Worm (Caenorhabditis elegans) whole organism, mixed stage, embryonic: ENCODE data around the gene F35E8.6.

Experiments used
- M03D4.4 ChIP-seq: sonication (generic microtip); optimal IDR thresholded peaks from 2 replicates; lab custom pipeline; 2017; ENCODE audit warnings: mild to moderate bottlenecking, missing genetic modification characterization, missing compliant biosample characterization
- bed-3 ChIP-seq: fragments of 200-800 bp; sonication (Bioruptor generic); optimal IDR thresholded peaks from 3 replicates; lab custom pipeline; 2018; ENCODE audit warnings: mild to moderate bottlenecking, missing genetic modification characterization, moderate library complexity, missing compliant biosample characterization
- blmp-1 ChIP-seq: fragments of 150-350 bp; optimal IDR thresholded peaks from 2 replicates; lab custom pipeline; 2014; ENCODE audit warnings: missing biosample characterization, missing genetic modification characterization
- ceh-39 ChIP-seq: fragments of 150-350 bp; optimal IDR thresholded peaks from 2 replicates; lab custom pipeline; 2014; ENCODE audit warnings: missing biosample characterization, missing genetic modification characterization
- ceh-83 ChIP-seq: fragments of 200-800 bp; sonication (Bioruptor generic); optimal IDR thresholded peaks from 2 replicates; lab custom pipeline; 2018; ENCODE audit warnings: mild to moderate bottlenecking, missing genetic modification characterization, missing compliant biosample characterization
- ces-1 ChIP-seq: fragments of 150-350 bp; optimal IDR thresholded peaks from 2 replicates; lab custom pipeline; 2014; ENCODE audit warnings: missing biosample characterization, missing genetic modification reagents, missing genetic modification characterization
- cnd-1 ChIP-seq: fragments of 200-800 bp; sonication (Bioruptor generic); optimal IDR thresholded peaks from 2 replicates; lab custom pipeline; 2018; ENCODE audit warnings: mild to moderate bottlenecking, missing genetic modification characterization, missing compliant biosample characterization
- drap-1 ChIP-seq: fragments of 200-800 bp; sonication (Bioruptor generic); optimal IDR thresholded peaks from 3 replicates; lab custom pipeline; 2018; ENCODE audit warnings: mild to moderate bottlenecking, missing genetic modification characterization, missing compliant biosample characterization
- elt-1 ChIP-seq: sonication (generic microtip); optimal IDR thresholded peaks from 2 replicates; lab custom pipeline; 2017; ENCODE audit warnings: missing genetic modification characterization, mild to moderate bottlenecking, missing compliant biosample characterization, antibody characterized with exemption, moderate library complexity, borderline replicate concordance; ENCODE audit not compliant: insufficient read depth
- elt-3 ChIP-seq: fragments of 150-350 bp; optimal IDR thresholded peaks from 2 replicates; lab custom pipeline; 2014; ENCODE audit warnings: missing biosample characterization, missing genetic modification characterization
- flh-1 ChIP-seq: fragments of 200-800 bp; sonication (Bioruptor generic); optimal IDR thresholded peaks from 2 replicates; lab custom pipeline; 2018; ENCODE audit warnings: mild to moderate bottlenecking, missing genetic modification characterization, moderate library complexity, missing compliant biosample characterization
- ham-2 ChIP-seq: fragments of 200-800 bp; sonication (Bioruptor generic); optimal IDR thresholded peaks from 2 replicates; lab custom pipeline; 2018; ENCODE audit warnings: mild to moderate bottlenecking, missing genetic modification characterization, missing compliant biosample characterization
- hlh-1 ChIP-seq: fragments of 150-350 bp; optimal IDR thresholded peaks from 2 replicates; lab custom pipeline; 2014; ENCODE audit warnings: missing biosample characterization, missing genetic modification reagents, missing genetic modification characterization
- lin-13 ChIP-seq: fragments of 150-350 bp; optimal IDR thresholded peaks from 2 replicates; lab custom pipeline; 2014; ENCODE audit warnings: missing biosample characterization, missing genetic modification characterization
- lin-32 ChIP-seq: fragments of 200-800 bp; sonication (Bioruptor generic); optimal IDR thresholded peaks from 2 replicates; lab custom pipeline; 2018; ENCODE audit warnings: mild to moderate bottlenecking, missing genetic modification characterization, missing compliant biosample characterization
- lsy-2 ChIP-seq: fragments of 150-350 bp; optimal IDR thresholded peaks from 2 replicates; lab custom pipeline; 2014; ENCODE audit warnings: missing biosample characterization, missing genetic modification characterization
- mab-5 ChIP-seq: fragments of 150-350 bp; optimal IDR thresholded peaks from 2 replicates; lab custom pipeline; 2014; ENCODE audit warnings: missing biosample characterization, missing genetic modification characterization
- nhr-12 ChIP-seq: fragments of 150-350 bp; optimal IDR thresholded peaks from 2 replicates; lab custom pipeline; 2014; ENCODE audit warnings: missing biosample characterization, missing genetic modification characterization
- nhr-2 ChIP-seq: fragments of 150-350 bp; optimal IDR thresholded peaks from 2 replicates; lab custom pipeline; 2014; ENCODE audit warnings: missing biosample characterization, missing genetic modification characterization
- nhr-237 ChIP-seq: fragments of 150-350 bp; optimal IDR thresholded peaks from 2 replicates; lab custom pipeline; 2014; ENCODE audit warnings: missing biosample characterization, missing genetic modification characterization
- nhr-28 ChIP-seq: fragments of 150-350 bp; optimal IDR thresholded peaks from 2 replicates; lab custom pipeline; 2014; ENCODE audit warnings: missing biosample characterization, missing genetic modification characterization
- nhr-76 ChIP-seq: sonication (generic microtip); optimal IDR thresholded peaks from 2 replicates; lab custom pipeline; 2017; ENCODE audit warnings: missing biosample characterization, missing genetic modification characterization
- pha-4 ChIP-seq: fragments of 150-350 bp; optimal IDR thresholded peaks from 2 replicates; lab custom pipeline; 2018; ENCODE audit warnings: missing biosample characterization, missing genetic modification reagents, missing genetic modification characterization
- sem-2 ChIP-seq: fragments of 200-800 bp; sonication (Bioruptor generic); optimal IDR thresholded peaks from 2 replicates; lab custom pipeline; 2018; ENCODE audit warnings: mild to moderate bottlenecking, missing genetic modification characterization, missing compliant biosample characterization
- snpc-4 ChIP-seq: fragments of 150-350 bp; optimal IDR thresholded peaks from 2 replicates; lab custom pipeline; 2014; ENCODE audit warnings: missing biosample characterization, missing genetic modification characterization
- sptf-1 ChIP-seq: sonication (generic microtip); optimal IDR thresholded peaks from 2 replicates; lab custom pipeline; 2017; ENCODE audit warnings: mild to moderate bottlenecking, missing genetic modification characterization, moderate library complexity, missing compliant biosample characterization
- unc-120 ChIP-seq: sonication (generic microtip); optimal IDR thresholded peaks from 2 replicates; lab custom pipeline; 2017; ENCODE audit warnings: missing genetic modification characterization, missing compliant biosample characterization; ENCODE audit not compliant: poor library complexity, severe bottlenecking
- unc-39 ChIP-seq: fragments of 150-350 bp; optimal IDR thresholded peaks from 2 replicates; lab custom pipeline; 2014; ENCODE audit warnings: missing biosample characterization, missing genetic modification characterization
- unc-62 ChIP-seq: fragments of 150-350 bp; optimal IDR thresholded peaks from 2 replicates; lab custom pipeline; 2014; ENCODE audit warnings: missing biosample characterization, missing genetic modification reagents, missing genetic modification characterization
- zip-8 ChIP-seq: fragments of 150-350 bp; optimal IDR thresholded peaks from 2 replicates; lab custom pipeline; 2014; ENCODE audit warnings: missing biosample characterization, missing genetic modification characterization
- ztf-11 ChIP-seq: fragments of 150-350 bp; optimal IDR thresholded peaks from 2 replicates; lab custom pipeline; 2014; ENCODE audit warnings: missing biosample characterization, missing genetic modification characterization

F35E8.6 gene

ce11 chrV:15911848-15912247, at the start of gene F35E8.6:
Gene F35E8.6 (plus strand): TSS chrV:15912148.
- TF ChIP-seq M03D4.4 (tag; lab: Kevin White, UChicago) (no peak), nhr-28 (tag; lab: Kevin White, UChicago) (no peak)

DNA sequence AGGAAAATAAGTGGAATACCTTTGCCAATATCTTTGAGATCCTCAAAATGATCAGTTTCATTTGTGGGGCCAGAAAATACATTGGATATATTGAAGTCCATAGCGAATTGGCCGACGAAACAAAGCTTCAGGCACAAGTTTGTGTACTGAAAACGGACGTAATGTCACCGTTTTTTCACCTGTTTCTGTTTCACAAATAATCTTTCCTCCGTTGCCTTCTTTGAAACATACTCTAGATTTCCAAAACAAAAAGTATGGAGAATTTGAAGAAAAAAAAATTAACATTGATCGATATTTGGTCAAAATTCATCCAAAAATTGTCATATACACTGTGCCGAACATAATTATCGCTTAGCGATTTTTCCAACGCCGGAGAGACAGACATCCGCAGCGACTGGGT, 49.3 kb upstream of the F35E8.6 start, which contains the start of gene srz-12:
TSS of gene srz-12 (minus strand) at position 101 of the 400 bp plus-strand sequence.
- TF ChIP-seq sptf-1 (tag; lab: Kevin White, UChicago) (no peak), snpc-4 (tag; lab: Kevin White, UChicago) (no peak), nhr-237 (no peak), sem-2 (GFP tag; lab: Kevin White, UChicago) (no peak), zip-8 (tag; lab: Kevin White, UChicago) (no peak), ztf-11 (tag; lab: Kevin White, UChicago) (no peak), lsy-2 (tag; lab: Kevin White, UChicago) (no peak)

ce11 chrV:15863042-15863441, 48.9 kb upstream of the F35E8.6 start, which contains the start of gene srh-299:
Gene srh-299 (plus strand): TSS chrV:15863342.
- TF ChIP-seq lin-32 (GFP tag; lab: Kevin White, UChicago): no peak
- no peak for TF ChIP-seq hlh-1 (tag; lab: Kevin White, UChicago)
- TF ChIP-seq drap-1 (GFP tag; lab: Kevin White, UChicago): no peak
- TF ChIP-seq nhr-76 (tag; lab: Kevin White, UChicago): no peak
- TF ChIP-seq ceh-39 (tag; lab: Kevin White, UChicago): no peak
- no peak for TF ChIP-seq zip-8 (tag; lab: Kevin White, UChicago)
- TF ChIP-seq sem-2 (GFP tag; lab: Kevin White, UChicago): no peak
- TF ChIP-seq nhr-12 (tag; lab: Kevin White, UChicago): no peak

DNA sequence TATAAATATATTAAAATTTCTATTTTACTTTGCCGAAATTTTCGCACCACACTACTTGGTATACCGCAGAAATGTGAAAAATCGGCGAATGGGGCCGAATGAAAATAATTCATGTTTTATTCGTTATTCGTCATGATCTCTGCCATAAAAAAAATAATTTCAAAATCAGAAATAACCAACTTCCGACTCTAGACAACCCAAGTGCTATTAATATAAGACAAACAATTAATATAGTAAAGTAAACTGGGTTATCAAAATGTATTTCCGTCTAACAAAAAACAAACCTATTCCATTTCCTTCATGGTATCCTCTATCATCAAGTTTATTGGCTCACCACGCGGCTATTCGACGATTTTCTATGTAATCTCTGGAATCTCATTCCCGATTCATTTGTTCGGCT, 46.1 kb upstream of the F35E8.6 start, which contains the start of gene srh-293:
TSS of gene srh-293 (plus strand) at position 301 of the 400 bp plus-strand sequence.
- TF ChIP-seq drap-1 (GFP tag; lab: Kevin White, UChicago) (no peak), nhr-2 (no peak), ceh-39 (tag; lab: Kevin White, UChicago) (no peak), pha-4 (no peak), nhr-237 (no peak), sem-2 (GFP tag; lab: Kevin White, UChicago) (no peak), hlh-1 (tag; lab: Kevin White, UChicago) (no peak), elt-1 (tag; lab: Kevin White, UChicago) (no peak), sptf-1 (tag; lab: Kevin White, UChicago) (no peak), unc-62 (GFP tag; lab: Kevin White, UChicago) (no peak), cnd-1 (tag; lab: Kevin White, UChicago) (no peak), blmp-1 (tag; lab: Kevin White, UChicago) (no peak), nhr-76 (tag; lab: Kevin White, UChicago) (no peak), lin-13 (tag; lab: Kevin White, UChicago) (no peak), M03D4.4 (tag; lab: Kevin White, UChicago) (no peak), unc-120 (tag; lab: Kevin White, UChicago) (no peak), unc-39 (tag; lab: Kevin White, UChicago) (no peak), ces-1 (no peak)
- TF ChIP-seq, all 35 proteins: peak for 0

DNA sequence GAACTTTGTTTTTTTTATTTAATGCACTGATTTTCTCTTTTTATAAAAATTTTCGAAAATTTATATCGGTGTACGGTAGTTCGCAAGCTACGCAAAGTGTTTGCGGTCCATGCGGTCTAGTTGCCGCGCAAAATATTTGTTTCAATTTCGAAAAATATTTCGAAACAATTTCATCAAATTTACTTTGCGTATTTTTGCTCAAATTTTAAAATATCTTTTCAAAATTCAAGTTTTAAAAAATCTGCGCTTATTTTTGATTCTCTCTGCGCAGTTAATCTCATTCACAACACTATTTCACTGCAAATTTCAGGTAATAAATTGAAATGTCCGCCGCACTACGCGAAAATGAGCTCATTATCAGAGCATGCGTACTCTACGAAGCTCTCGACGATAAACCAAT, 44.6 kb upstream of the F35E8.6 start, which contains the start of gene fbxa-197:
TSS of gene fbxa-197 (plus strand) at position 301 of the 400 bp plus-strand sequence.
- no peak for TF ChIP-seq ztf-11 (tag; lab: Kevin White, UChicago)
- TF ChIP-seq bed-3 (GFP tag; lab: Kevin White, UChicago): no peak
- no peak for TF ChIP-seq unc-120 (tag; lab: Kevin White, UChicago)
- TF ChIP-seq unc-62 (GFP tag; lab: Kevin White, UChicago): no peak
- TF ChIP-seq elt-1 (tag; lab: Kevin White, UChicago): no peak
- no peak for TF ChIP-seq nhr-237
- no peak for TF ChIP-seq sptf-1 (tag; lab: Kevin White, UChicago)
- no peak for TF ChIP-seq lsy-2 (tag; lab: Kevin White, UChicago)
- no peak for TF ChIP-seq mab-5 (tag; lab: Kevin White, UChicago)
- no peak for TF ChIP-seq ceh-83 (GFP tag; lab: Kevin White, UChicago)
- TF ChIP-seq pha-4: no peak
- no peak for TF ChIP-seq ham-2 (GFP tag; lab: Kevin White, UChicago)
- no peak for TF ChIP-seq zip-8 (tag; lab: Kevin White, UChicago)
- no peak for TF ChIP-seq hlh-1 (tag; lab: Kevin White, UChicago)
- no peak for TF ChIP-seq nhr-28 (tag; lab: Kevin White, UChicago)
- TF ChIP-seq flh-1 (GFP tag; lab: Kevin White, UChicago): no peak
- no peak for TF ChIP-seq elt-3 (tag; lab: Kevin White, UChicago)
